Fruit fly (Drosophila melanogaster): Measurements from ENCODE around the gene CG34043.
A peak's percentile ranks its signal among the peaks of the same experiment; 100 is the strongest.

The CG34043 gene

DNA sequence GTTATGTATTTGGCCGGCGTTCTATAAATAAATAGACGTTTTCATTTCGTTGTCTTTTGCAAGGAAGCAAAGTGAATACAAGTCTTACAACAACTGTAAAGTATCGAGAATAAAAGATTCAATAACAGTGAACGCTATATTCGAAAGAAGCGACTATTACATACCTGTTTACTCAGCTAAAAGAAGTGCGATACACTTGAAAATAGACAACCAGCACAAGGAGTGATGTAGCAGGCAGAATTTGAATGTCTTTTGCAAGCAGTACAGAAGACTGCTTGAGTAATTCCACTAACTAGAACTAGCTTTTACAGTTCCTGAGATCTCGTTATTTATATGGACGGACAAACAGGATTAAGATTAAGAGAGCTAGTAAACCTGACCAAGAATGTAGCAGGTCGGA lies 17.6 kb upstream of the CG34043 start (continued):
- TF ChIP-seq CG33213 (GFP tag; optimal IDR thresholded peaks at IDR 0.05) (peak; percentile 5), nerfin-2 (GFP tag; IDR thresholded peaks at IDR 0.05; ENCODE audit: partially characterized antibody) (peak; percentile 65; the same call in 1 of the 2 replicates), D19A (tag; optimal IDR thresholded peaks at IDR 0.05) (peak; percentile 53), Side (GFP tag; optimal IDR thresholded peaks at IDR 0.05) (no peak), MTF-1 (GFP tag; optimal IDR thresholded peaks at IDR 0.05; ENCODE audit: borderline replicate concordance) (no peak), CG9876 (GFP tag; optimal IDR thresholded peaks at IDR 0.05) (no peak), tup (GFP tag; optimal IDR thresholded peaks at IDR 0.05) (no peak), CG9437 (GFP tag; optimal IDR thresholded peaks at IDR 0.05) (peak; percentile 54), HLH4C (GFP tag; IDR thresholded peaks at IDR 0.05; ENCODE audit: partially characterized antibody) (peak; percentile 79), CG9932 (GFP tag; IDR thresholded peaks at IDR 0.05) (no peak), Deaf1 (tag; optimal IDR thresholded peaks at IDR 0.05) (no peak), CG18619 (GFP tag; optimal IDR thresholded peaks at IDR 0.05) (no peak), Sox102F (GFP tag; optimal IDR thresholded peaks at IDR 0.05) (no peak), Pdp1 (GFP tag; optimal IDR thresholded peaks at IDR 0.05) (peak in 1 of 2 experiments; percentile 78), CG15696 (tag; optimal IDR thresholded peaks at IDR 0.05) (no peak), Neu2 (GFP tag; optimal IDR thresholded peaks at IDR 0.05; ENCODE audit: borderline replicate concordance) (no peak), CG4820 (GFP tag; optimal IDR thresholded peaks at IDR 0.05) (peak; percentile 5), CG10979 (tag; optimal IDR thresholded peaks at IDR 0.05) (peak; percentile 7), wek (GFP tag; optimal IDR thresholded peaks at IDR 0.05) (no peak), D19B (GFP tag; optimal IDR thresholded peaks at IDR 0.05) (peak; percentile 74), HmgD (GFP tag; optimal IDR thresholded peaks at IDR 0.05) (peak; percentile 59), CG13624 (GFP tag; optimal IDR thresholded peaks at IDR 0.05) (no peak), stwl (tag; optimal IDR thresholded peaks at IDR 0.05) (peak; percentile 92), crc (GFP tag; optimal IDR thresholded peaks at IDR 0.05) (no peak), CG6854 (GFP tag; optimal IDR thresholded peaks at IDR 0.05) (no peak), CG10462 (GFP tag; optimal IDR thresholded peaks at IDR 0.05) (peak; percentile 29), CG6791 (GFP tag; IDR thresholded peaks at IDR 0.05; ENCODE audit: partially characterized antibody) (peak; percentile 92), CG15601 (tag; optimal IDR thresholded peaks at IDR 0.05) (peak; percentile 22), CG11560 (tag; IDR thresholded peaks at IDR 0.05) (no peak), CG2116 (GFP tag; optimal IDR thresholded peaks at IDR 0.05) (no peak), phol (tag; optimal IDR thresholded peaks at IDR 0.05) (peak; percentile 9), CG17328 (GFP tag; IDR thresholded peaks at IDR 0.05) (no peak), CG32772 (GFP tag; IDR thresholded peaks at IDR 0.05) (no peak), Eip74EF (GFP tag; optimal IDR thresholded peaks at IDR 0.05) (peak in 1 of 2 experiments; percentile 79), CG11723 (GFP tag; optimal IDR thresholded peaks at IDR 0.05) (no peak)

DNA sequence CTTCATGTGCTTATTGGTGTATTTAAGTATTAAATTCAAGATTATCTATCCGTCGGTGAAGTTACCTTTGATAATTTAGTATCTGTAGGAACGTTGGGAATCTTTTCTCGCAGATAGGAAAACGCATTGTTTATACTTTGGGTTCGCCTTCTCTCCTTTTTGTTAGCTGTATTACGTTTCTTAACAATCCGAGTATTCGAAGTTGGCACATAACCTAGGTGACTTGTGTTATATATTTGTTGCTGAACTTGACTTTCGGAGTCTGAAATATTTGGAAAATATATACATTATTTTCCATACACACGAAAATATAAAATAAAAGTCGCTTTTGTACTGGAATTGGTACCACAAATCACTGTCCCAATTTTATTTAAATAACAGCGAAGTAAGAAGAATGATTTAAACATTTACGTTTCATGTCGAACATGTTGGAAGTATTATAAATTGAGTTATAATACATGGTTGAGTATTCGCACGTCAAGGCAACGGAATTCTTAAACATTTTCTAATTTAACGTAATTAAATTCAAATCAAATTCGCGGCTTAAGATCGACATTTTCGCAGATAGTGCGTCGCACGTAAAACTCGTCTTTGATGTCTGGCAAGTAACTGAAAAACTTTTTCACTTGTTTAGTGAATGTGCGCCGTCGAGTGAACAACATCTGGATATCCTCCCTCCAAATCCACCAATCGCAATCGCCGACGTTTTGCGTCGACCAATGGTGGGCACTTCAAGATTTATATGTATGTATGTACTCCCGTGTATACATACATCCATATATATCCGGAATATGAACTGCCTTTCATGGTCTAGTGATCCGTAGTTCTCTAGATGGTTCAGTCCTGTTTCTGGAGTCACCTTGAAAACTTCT lies 14.4 kb upstream of the CG34043 start, which contains the start of gene Hand:
Gene Hand, minus strand, starts transcription at position 588 of the 872 bp plus-strand sequence.
- no peak for TF ChIP-seq CG6765 (GFP tag; optimal IDR thresholded peaks at IDR 0.05)
- peak; percentile 96 for TF ChIP-seq Nf-YC (tag; optimal IDR thresholded peaks at IDR 0.05)
- no peak for TF ChIP-seq BtbVII (GFP tag; optimal IDR thresholded peaks at IDR 0.05)
- no peak for TF ChIP-seq wdn (GFP tag; IDR thresholded peaks at IDR 0.05)
- no peak for TF ChIP-seq Lhr (GFP tag; optimal IDR thresholded peaks at IDR 0.05)
- TF ChIP-seq Mes4 (GFP tag; optimal IDR thresholded peaks at IDR 0.05) = no peak
- TF ChIP-seq dysf (GFP tag; IDR thresholded peaks at IDR 0.05) = no peak
- no peak for TF ChIP-seq CG5245 (GFP tag; optimal IDR thresholded peaks at IDR 0.05)
- no peak for TF ChIP-seq CG3281 (GFP tag; optimal IDR thresholded peaks at IDR 0.05)
- TF ChIP-seq Jarid2 (GFP tag; optimal IDR thresholded peaks at IDR 0.05) = peak; percentile 17
- peak; percentile 95 for TF ChIP-seq Nf-YB (GFP tag; optimal IDR thresholded peaks at IDR 0.05)
- no peak for TF ChIP-seq dm (GFP tag; optimal IDR thresholded peaks at IDR 0.05)
- no peak for TF ChIP-seq CG1832 (GFP tag; optimal IDR thresholded peaks at IDR 0.05)
- no peak for TF ChIP-seq Ets65A (GFP tag)
- no peak for TF ChIP-seq ac (GFP tag; optimal IDR thresholded peaks at IDR 0.05)
